Fruit fly (Drosophila melanogaster) whole organism, embryonic: ENCODE data around the gene CG14205.
A peak's percentile ranks its signal among the peaks of the same experiment; 100 is the strongest.

ENCODE experiments used
- Bgb ChIP-seq: fragments of 200-800 bp; sonication (Bioruptor generic); IDR thresholded peaks from 2 replicates; pipeline ENCODE4 v1.3.6; 2022; ENCODE audit warnings: missing biosample characterization, missing genetic modification characterization; ENCODE audit not compliant: partially characterized antibody
- CG10543 ChIP-seq: fragments of 200-800 bp; sonication (Bioruptor generic); optimal IDR thresholded peaks from 3 replicates; lab custom pipeline; 2017; ENCODE audit warnings: missing biosample characterization, mild to moderate bottlenecking, missing genetic modification characterization, moderate library complexity
- CG10565 ChIP-seq: fragments of 200-800 bp; sonication (Bioruptor generic); optimal IDR thresholded peaks from 3 replicates; lab custom pipeline; 2016; ENCODE audit warnings: missing biosample characterization, mild to moderate bottlenecking, missing genetic modification characterization
- CG11093 ChIP-seq: fragments of 200-800 bp; sonication (Bioruptor generic); IDR thresholded peaks from 3 replicates; pipeline ENCODE4 v1.3.6; 2022; ENCODE audit warnings: missing biosample characterization, missing genetic modification characterization
- CG11247 ChIP-seq: fragments of 200-800 bp; sonication (Bioruptor generic); IDR thresholded peaks from 2 replicates; pipeline ENCODE4 v1.3.6; 2022; ENCODE audit warnings: missing biosample characterization, missing genetic modification characterization
- CG12299 ChIP-seq: fragments of 200-800 bp; sonication (Bioruptor generic); optimal IDR thresholded peaks from 2 replicates; lab custom pipeline; 2018; ENCODE audit warnings: missing biosample characterization, mild to moderate bottlenecking, missing genetic modification characterization
- CG12659 ChIP-seq: fragments of 200-800 bp; sonication (Bioruptor generic); optimal IDR thresholded peaks from 3 replicates; lab custom pipeline; 2017; ENCODE audit warnings: mild to moderate bottlenecking, missing biosample characterization, missing genetic modification reagents, missing genetic modification characterization
- CG14014 ChIP-seq: fragments of 200-800 bp; sonication (Bioruptor generic); IDR thresholded peaks from 2 replicates; pipeline ENCODE4 v1.3.6; 2022; ENCODE audit warnings: missing biosample characterization, missing genetic modification characterization
- CG15073 ChIP-seq: fragments of 200-800 bp; sonication (Bioruptor generic); optimal IDR thresholded peaks from 2 replicates; lab custom pipeline; 2016; ENCODE audit warnings: missing biosample characterization, missing genetic modification characterization
- CG1529 ChIP-seq: fragments of 200-800 bp; sonication (Bioruptor generic); optimal IDR thresholded peaks from 3 replicates; lab custom pipeline; 2018; ENCODE audit warnings: missing biosample characterization, missing genetic modification characterization
- CG15601 ChIP-seq: fragments of 200-800 bp; sonication (Bioruptor generic); optimal IDR thresholded peaks from 3 replicates; lab custom pipeline; 2019; ENCODE audit warnings: missing biosample characterization, mild to moderate bottlenecking, missing genetic modification characterization, moderate library complexity
- CG16813 ChIP-seq: fragments of 200-800 bp; sonication (Bioruptor generic); IDR thresholded peaks from 3 replicates; pipeline ENCODE4 v1.3.6; 2022; ENCODE audit warnings: missing biosample characterization, missing genetic modification characterization; ENCODE audit not compliant: partially characterized antibody
- CG17385 ChIP-seq: fragments of 200-800 bp; sonication (Bioruptor generic); optimal IDR thresholded peaks from 3 replicates; lab custom pipeline; 2018; ENCODE audit warnings: missing biosample characterization, mild to moderate bottlenecking, missing genetic modification characterization
- CG18476 ChIP-seq: fragments of 200-800 bp; sonication (Bioruptor generic); optimal IDR thresholded peaks from 2 replicates; lab custom pipeline; 2016; ENCODE audit warnings: missing biosample characterization, mild to moderate bottlenecking, missing genetic modification characterization
- CG2199 ChIP-seq: fragments of 200-800 bp; sonication (Bioruptor generic); IDR thresholded peaks from 3 replicates; pipeline ENCODE4 v1.3.6; 2022; ENCODE audit warnings: missing biosample characterization, missing genetic modification characterization
- CG32767 ChIP-seq: fragments of 200-800 bp; sonication (Bioruptor generic); IDR thresholded peaks from 2 replicates; pipeline ENCODE4 v1.3.6; 2022; ENCODE audit warnings: missing biosample characterization, missing genetic modification characterization
- CG32772 ChIP-seq: fragments of 200-800 bp; sonication (Bioruptor generic); IDR thresholded peaks from 2 replicates; pipeline ENCODE4 v1.3.6; 2022; ENCODE audit warnings: missing biosample characterization, missing genetic modification characterization
- CG34224 ChIP-seq: fragments of 200-800 bp; sonication (Bioruptor generic); IDR thresholded peaks from 3 replicates; pipeline ENCODE4 v1.3.6; 2022; ENCODE audit warnings: missing biosample characterization, missing genetic modification characterization; ENCODE audit not compliant: partially characterized antibody
- CG34422 ChIP-seq: fragments of 200-800 bp; sonication (Bioruptor generic); IDR thresholded peaks from 3 replicates; pipeline ENCODE4 v1.3.6; 2022; ENCODE audit warnings: missing biosample characterization, missing genetic modification characterization
- CG4424 ChIP-seq: fragments of 200-800 bp; sonication (Bioruptor generic); optimal IDR thresholded peaks from 3 replicates; lab custom pipeline; 2016; ENCODE audit warnings: missing biosample characterization, missing genetic modification characterization
- CG6254 ChIP-seq: fragments of 200-800 bp; sonication (Bioruptor generic); optimal IDR thresholded peaks from 3 replicates; lab custom pipeline; 2017; ENCODE audit warnings: mild to moderate bottlenecking, missing biosample characterization, missing genetic modification reagents, missing genetic modification characterization
- CG6791 ChIP-seq: fragments of 200-800 bp; sonication (Bioruptor generic); IDR thresholded peaks from 3 replicates; pipeline ENCODE4 v1.3.6; 2022; ENCODE audit warnings: missing biosample characterization, missing genetic modification characterization; ENCODE audit not compliant: partially characterized antibody
- CG7745 ChIP-seq: fragments of 200-800 bp; sonication (Bioruptor generic); optimal IDR thresholded peaks from 2 replicates; lab custom pipeline; 2018; ENCODE audit warnings: missing biosample characterization, mild to moderate bottlenecking, missing genetic modification characterization, moderate library complexity
- CG9609 ChIP-seq: fragments of 200-800 bp; sonication (Bioruptor generic); optimal IDR thresholded peaks from 3 replicates; lab custom pipeline; 2016; ENCODE audit warnings: missing biosample characterization, missing genetic modification characterization
- CTCF ChIP-seq: fragments of 200-800 bp; sonication (Bioruptor generic); optimal IDR thresholded peaks from 2 replicates; lab custom pipeline; 2017; ENCODE audit warnings: missing biosample characterization, mild to moderate bottlenecking, missing genetic modification characterization, moderate library complexity
- Camta ChIP-seq: fragments of 200-800 bp; sonication (Bioruptor generic); optimal IDR thresholded peaks from 2 replicates; lab custom pipeline; 2016; ENCODE audit warnings: missing biosample characterization, missing genetic modification characterization
- E2f1 ChIP-seq: fragments of 200-800 bp; sonication (Bioruptor generic); IDR thresholded peaks from 2 replicates; pipeline ENCODE4 v1.3.6; 2022; ENCODE audit warnings: missing biosample characterization, missing genetic modification characterization
- Ets65A ChIP-seq: fragments of 200-800 bp; sonication (Bioruptor generic); peaks from one replicate; lab custom pipeline; 2016; ENCODE audit warnings: missing biosample characterization, missing genetic modification characterization
- Gsc ChIP-seq: fragments of 200-800 bp; sonication (Bioruptor generic); IDR thresholded peaks from 2 replicates; pipeline ENCODE4 v1.3.6; 2022; ENCODE audit warnings: missing biosample characterization, missing genetic modification characterization
- Oaz ChIP-seq: fragments of 200-800 bp; sonication (Bioruptor generic); IDR thresholded peaks from 2 replicates; pipeline ENCODE4 v1.3.6; 2022; ENCODE audit warnings: missing biosample characterization, missing genetic modification characterization
- Vsx1 ChIP-seq: fragments of 200-800 bp; sonication (Bioruptor generic); optimal IDR thresholded peaks from 2 replicates; lab custom pipeline; 2017; ENCODE audit warnings: missing biosample characterization, mild to moderate bottlenecking, missing genetic modification characterization, missing genetic modification reagents
- Xbp1 ChIP-seq: fragments of 200-800 bp; sonication (Bioruptor generic); optimal IDR thresholded peaks from 3 replicates; lab custom pipeline; 2016; ENCODE audit warnings: missing biosample characterization, mild to moderate bottlenecking, missing genetic modification characterization
- Xrp1 ChIP-seq: fragments of 200-800 bp; sonication (Bioruptor generic); IDR thresholded peaks from 2 replicates; pipeline ENCODE4 v1.3.6; 2022; ENCODE audit warnings: missing biosample characterization, missing genetic modification characterization
- bab2 ChIP-seq: fragments of 200-800 bp; sonication (Bioruptor generic); optimal IDR thresholded peaks from 2 replicates; lab custom pipeline; 2016; ENCODE audit warnings: missing biosample characterization, missing genetic modification characterization
- btn ChIP-seq: fragments of 200-800 bp; sonication (Bioruptor generic); optimal IDR thresholded peaks from 2 replicates; lab custom pipeline; 2016; ENCODE audit warnings: missing biosample characterization, missing genetic modification characterization
- cwo ChIP-seq: fragments of 200-800 bp; sonication (Bioruptor generic); optimal IDR thresholded peaks from 3 replicates; lab custom pipeline; 2017; ENCODE audit warnings: missing biosample characterization, missing genetic modification characterization, mild to moderate bottlenecking, moderate library complexity, missing genetic modification reagents
- dmrt11E ChIP-seq: fragments of 200-800 bp; sonication (Bioruptor generic); optimal IDR thresholded peaks from 3 replicates; lab custom pipeline; 2018; ENCODE audit warnings: missing biosample characterization, mild to moderate bottlenecking, missing genetic modification characterization, moderate library complexity
- dysf ChIP-seq: fragments of 200-800 bp; sonication (Bioruptor generic); IDR thresholded peaks from 3 replicates; pipeline ENCODE4 v1.3.6; 2022; ENCODE audit warnings: missing biosample characterization, missing genetic modification characterization
- ewg ChIP-seq: fragments of 200-800 bp; sonication (Bioruptor generic); optimal IDR thresholded peaks from 3 replicates; lab custom pipeline; 2017; ENCODE audit warnings: mild to moderate bottlenecking, missing biosample characterization, missing genetic modification reagents, missing genetic modification characterization
- fd102C ChIP-seq: fragments of 200-800 bp; sonication (Bioruptor generic); optimal IDR thresholded peaks from 2 replicates; lab custom pipeline; 2018; ENCODE audit warnings: missing biosample characterization, mild to moderate bottlenecking, missing genetic modification characterization, moderate library complexity
- fd96Cb ChIP-seq: fragments of 200-800 bp; sonication (Bioruptor generic); optimal IDR thresholded peaks from 2 replicates; lab custom pipeline; 2018; ENCODE audit warnings: missing biosample characterization, mild to moderate bottlenecking, missing genetic modification characterization, moderate library complexity
- hb ChIP-seq: fragments of 200-800 bp; sonication (Bioruptor generic); IDR thresholded peaks from 3 replicates; pipeline ENCODE4 v1.3.6; 2022; ENCODE audit warnings: missing biosample characterization, missing genetic modification characterization; ENCODE audit not compliant: partially characterized antibody
- jumu ChIP-seq: fragments of 200-800 bp; sonication (Bioruptor generic); optimal IDR thresholded peaks from 3 replicates; lab custom pipeline; 2016; ENCODE audit warnings: missing biosample characterization, missing genetic modification characterization
- kah ChIP-seq: fragments of 200-800 bp; sonication (Bioruptor generic); optimal IDR thresholded peaks from 2 replicates; lab custom pipeline; 2018; ENCODE audit warnings: missing biosample characterization, mild to moderate bottlenecking, missing genetic modification characterization
- pum ChIP-seq: fragments of 200-800 bp; sonication (Bioruptor generic); optimal IDR thresholded peaks from 2 replicates; lab custom pipeline; 2016; ENCODE audit warnings: missing biosample characterization, missing genetic modification characterization
- row ChIP-seq: fragments of 200-800 bp; sonication (Bioruptor generic); IDR thresholded peaks from 3 replicates; pipeline ENCODE4 v1.3.6; 2022; ENCODE audit warnings: missing biosample characterization, missing genetic modification characterization
- sd ChIP-seq: fragments of 200-800 bp; sonication (Bioruptor generic); optimal IDR thresholded peaks from 3 replicates; lab custom pipeline; 2018; ENCODE audit warnings: missing biosample characterization, mild to moderate bottlenecking, missing genetic modification characterization, moderate library complexity
- sens ChIP-seq: fragments of 200-800 bp; sonication (Bioruptor generic); peaks from one replicate; lab custom pipeline; 2016; ENCODE audit warnings: missing biosample characterization, missing genetic modification characterization
- slp2 ChIP-seq: fragments of 200-800 bp; sonication (Bioruptor generic); optimal IDR thresholded peaks from 2 replicates; lab custom pipeline; 2016; ENCODE audit warnings: missing biosample characterization, missing genetic modification characterization
- tna ChIP-seq: fragments of 200-800 bp; sonication (Bioruptor generic); IDR thresholded peaks from 2 replicates; pipeline ENCODE4 v1.3.6; 2022; ENCODE audit warnings: missing biosample characterization, missing genetic modification characterization; ENCODE audit not compliant: partially characterized antibody
- trem ChIP-seq: fragments of 200-800 bp; optimal IDR thresholded peaks from 3 replicates; lab custom pipeline; 2019; ENCODE audit warnings: missing biosample characterization, mild to moderate bottlenecking, missing genetic modification characterization, moderate library complexity
- unc-4 ChIP-seq: fragments of 200-800 bp; sonication (Bioruptor generic); IDR thresholded peaks from 2 replicates; pipeline ENCODE4 v1.3.6; 2022; ENCODE audit warnings: missing biosample characterization, missing genetic modification characterization; ENCODE audit not compliant: partially characterized antibody

Gene CG14205

DNA sequence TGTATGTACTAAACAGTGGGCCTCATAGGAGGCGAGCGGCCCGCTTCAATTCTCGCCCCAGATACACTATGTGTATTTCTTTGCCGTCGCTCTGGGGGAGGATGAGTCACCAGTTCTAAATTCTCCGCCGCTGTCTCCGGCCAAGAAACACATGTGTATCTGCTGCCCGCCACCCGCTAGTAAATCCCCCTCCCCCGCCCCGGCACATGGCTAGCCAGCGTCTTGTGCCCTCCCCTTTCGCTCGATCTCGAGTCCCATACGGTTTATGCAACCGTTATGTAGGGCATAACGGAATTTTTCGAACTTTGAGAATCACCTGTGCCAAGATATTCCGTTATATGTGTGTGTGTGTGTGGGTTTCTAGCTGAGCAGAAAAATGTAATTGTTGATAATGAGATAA lies 13.5 kb downstream of the CG14205 start:
- TF ChIP-seq CG12299 (tag; lab: Kevin White, UChicago) (no peak), sens (GFP tag; lab: Kevin White, UChicago) (no peak), CG12659 (GFP tag; lab: Kevin White, UChicago) (no peak), CG15601 (tag; lab: Kevin White, UChicago) (no peak), jumu (GFP tag; lab: Kevin White, UChicago) (no peak), bab2 (GFP tag; lab: Kevin White, UChicago) (no peak), CG32772 (GFP tag; lab: Robert Waterston, UW) (no peak), Gsc (GFP tag; lab: Robert Waterston, UW) (no peak), kah (GFP tag; lab: Kevin White, UChicago) (peak; percentile 42), dmrt11E (tag; lab: Kevin White, UChicago) (no peak), slp2 (GFP tag; lab: Kevin White, UChicago) (no peak), Camta (GFP tag; lab: Kevin White, UChicago) (no peak), CG7745 (no peak), Bgb (GFP tag; lab: Robert Waterston, UW) (peak; percentile 9; the same call in 1 of the 2 replicates), pum (GFP tag; lab: Kevin White, UChicago) (no peak), cwo (peak; percentile 76), CG15073 (GFP tag; lab: Kevin White, UChicago) (no peak), Vsx1 (GFP tag; lab: Kevin White, UChicago) (no peak), dysf (GFP tag; lab: Robert Waterston, UW) (no peak), Xrp1 (no peak), CG10543 (peak; percentile 92), CG9609 (no peak), Oaz (GFP tag; lab: Robert Waterston, UW) (no peak), CG11247 (no peak), CG1529 (GFP tag; lab: Kevin White, UChicago) (no peak), CG4424 (GFP tag; lab: Kevin White, UChicago) (no peak), CG34422 (GFP tag; lab: Robert Waterston, UW) (no peak), fd96Cb (no peak), CG6791 (GFP tag; lab: Robert Waterston, UW) (no peak), E2f1 (GFP tag; lab: Robert Waterston, UW) (no peak), ewg (GFP tag; lab: Kevin White, UChicago) (no peak), row (GFP tag; lab: Robert Waterston, UW) (0 out of 3 replicates have a peak, but pooled peaks have one; percentile 7), CG34224 (no peak), CG16813 (no peak), fd102C (GFP tag; lab: Kevin White, UChicago) (no peak), CG2199 (no peak), CG18476 (GFP tag; lab: Kevin White, UChicago) (no peak), CG14014 (GFP tag; lab: Robert Waterston, UW) (no peak), trem (tag; lab: Kevin White, UChicago) (no peak), sd (tag; lab: Kevin White, UChicago) (peak; percentile 91), tna (GFP tag; lab: Robert Waterston, UW) (no peak), CG17385 (GFP tag; lab: Kevin White, UChicago) (no peak), CG32767 (peak; percentile 49; the same call in 1 of the 2 replicates), hb (GFP tag; lab: Robert Waterston, UW) (no peak), btn (GFP tag; lab: Kevin White, UChicago) (no peak), Ets65A (GFP tag; lab: Kevin White, UChicago) (no peak), CTCF (GFP tag; lab: Kevin White, UChicago) (no peak), CG10565 (GFP tag; lab: Kevin White, UChicago) (no peak), CG6254 (no peak), CG11093 (GFP tag; lab: Robert Waterston, UW) (no peak), unc-4 (GFP tag; lab: Robert Waterston, UW) (no peak), Xbp1 (GFP tag; lab: Kevin White, UChicago) (no peak)
